Worm (Caenorhabditis elegans) whole organism, L2 larva: ENCODE measurements around the gene irld-30.
"Not testable (repeated sequence)": the region's sequence is repeated elsewhere in the genome, so short reads cannot be mapped to it uniquely, and the experiment has no call there.

Experiments used
- R02D3.7 ChIP-seq: fragments of 150-350 bp; optimal IDR thresholded peaks from 2 replicates; lab custom pipeline; 2014; ENCODE audit warnings: missing biosample characterization, missing genetic modification characterization
- Y55F3AM.14 ChIP-seq: fragments of 200-800 bp; sonication (Bioruptor generic); optimal IDR thresholded peaks from 2 replicates; lab custom pipeline; 2018; ENCODE audit warnings: mild to moderate bottlenecking, missing genetic modification characterization, missing compliant biosample characterization
- ZK546.5 ChIP-seq: sonication (generic microtip); optimal IDR thresholded peaks from 2 replicates; lab custom pipeline; 2017; ENCODE audit warnings: missing biosample characterization, missing genetic modification characterization
- alr-1 ChIP-seq: fragments of 150-350 bp; optimal IDR thresholded peaks from 2 replicates; lab custom pipeline; 2014; ENCODE audit warnings: missing biosample characterization, missing genetic modification characterization
- aly-2 ChIP-seq: fragments of 150-350 bp; optimal IDR thresholded peaks from 2 replicates; lab custom pipeline; 2014; ENCODE audit warnings: missing biosample characterization, missing genetic modification characterization
- ama-1 ChIP-seq: fragments of 150-350 bp; optimal IDR thresholded peaks from 2 replicates; lab custom pipeline; 2018; ENCODE audit warnings: inconsistent platforms
- ceh-16 ChIP-seq: fragments of 150-350 bp; optimal IDR thresholded peaks from 2 replicates; lab custom pipeline; 2014; ENCODE audit warnings: missing biosample characterization, missing genetic modification characterization
- ceh-82 ChIP-seq: fragments of 150-350 bp; optimal IDR thresholded peaks from 2 replicates; lab custom pipeline; 2014; ENCODE audit warnings: missing biosample characterization, missing genetic modification characterization
- crh-2 ChIP-seq: sonication (generic microtip); optimal IDR thresholded peaks from 2 replicates; lab custom pipeline; 2017; ENCODE audit warnings: missing biosample characterization, missing genetic modification characterization
- egl-27 ChIP-seq: sonication (generic microtip); optimal IDR thresholded peaks from 3 replicates; lab custom pipeline; 2017; ENCODE audit warnings: missing biosample characterization, missing genetic modification reagents, missing genetic modification characterization
- elt-1 ChIP-seq: fragments of 150-350 bp; optimal IDR thresholded peaks from 2 replicates; lab custom pipeline; 2014; ENCODE audit warnings: missing biosample characterization, missing genetic modification characterization
- fos-1 ChIP-seq: fragments of 150-350 bp; optimal IDR thresholded peaks from 2 replicates; lab custom pipeline; 2014; ENCODE audit warnings: missing biosample characterization, missing genetic modification characterization
- gmeb-1 ChIP-seq: fragments of 150-350 bp; optimal IDR thresholded peaks from 2 replicates; lab custom pipeline; 2014; ENCODE audit warnings: missing biosample characterization, missing genetic modification characterization
- lin-39 ChIP-seq: fragments of 150-350 bp; optimal IDR thresholded peaks from 2 replicates; lab custom pipeline; 2014; ENCODE audit warnings: missing biosample characterization, missing genetic modification reagents, missing genetic modification characterization
- lsy-2 ChIP-seq, 2 experiments: fragments of 150-350 bp in 1 of 2; sonication (generic microtip) in 1 of 2; optimal IDR thresholded peaks; 2 replicates each; lab custom pipeline; 2014 to 2017; ENCODE audit warnings: missing biosample characterization in 2 of 2, missing genetic modification characterization in 2 of 2
- mab-5 ChIP-seq: fragments of 150-350 bp; optimal IDR thresholded peaks from 2 replicates; lab custom pipeline; 2014; ENCODE audit warnings: missing biosample characterization, missing genetic modification characterization
- mbf-1 ChIP-seq: sonication (generic microtip); optimal IDR thresholded peaks from 2 replicates; lab custom pipeline; 2017; ENCODE audit warnings: missing biosample characterization, missing genetic modification characterization
- nhr-10 ChIP-seq: sonication (generic microtip); optimal IDR thresholded peaks from 2 replicates; lab custom pipeline; 2017; ENCODE audit warnings: missing biosample characterization, missing genetic modification characterization
- nhr-11 ChIP-seq: fragments of 150-350 bp; optimal IDR thresholded peaks from 2 replicates; lab custom pipeline; 2014; ENCODE audit warnings: missing biosample characterization, missing genetic modification characterization
- nhr-23 ChIP-seq: fragments of 150-350 bp; optimal IDR thresholded peaks from 2 replicates; lab custom pipeline; 2014; ENCODE audit warnings: missing biosample characterization, missing genetic modification reagents, missing genetic modification characterization
- nhr-6 ChIP-seq: fragments of 150-350 bp; optimal IDR thresholded peaks from 2 replicates; lab custom pipeline; 2014; ENCODE audit warnings: missing biosample characterization, missing genetic modification characterization
- nhr-77 ChIP-seq: fragments of 150-350 bp; optimal IDR thresholded peaks from 2 replicates; lab custom pipeline; 2014; ENCODE audit warnings: missing biosample characterization, missing genetic modification characterization
- skn-1 ChIP-seq: sonication (generic microtip); optimal IDR thresholded peaks from 2 replicates; lab custom pipeline; 2017; ENCODE audit warnings: missing biosample characterization, missing genetic modification characterization
- sma-3 ChIP-seq: sonication (generic microtip); optimal IDR thresholded peaks from 2 replicates; lab custom pipeline; 2016; ENCODE audit warnings: missing genetic modification reagents, missing genetic modification characterization, missing compliant biosample characterization
- sma-9 ChIP-seq, 2 experiments: fragments of 150-350 bp in 1 of 2; sonication (generic microtip) in 1 of 2; optimal IDR thresholded peaks; 2 replicates each; lab custom pipeline; 2014 to 2016; ENCODE audit warnings: missing genetic modification characterization in 2 of 2, mild to moderate bottlenecking in 1 of 2, missing biosample characterization in 1 of 2, missing compliant biosample characterization in 1 of 2, missing genetic modification reagents in 1 of 2, moderate library complexity in 1 of 2
- unc-39 ChIP-seq: fragments of 150-350 bp; optimal IDR thresholded peaks from 2 replicates; lab custom pipeline; 2014; ENCODE audit warnings: missing biosample characterization, missing genetic modification characterization
- unc-55 ChIP-seq: fragments of 150-350 bp; sonication (generic microtip); optimal IDR thresholded peaks from 3 replicates; lab custom pipeline; 2014; ENCODE audit warnings: missing biosample characterization, missing genetic modification reagents, missing genetic modification characterization
- unc-62 ChIP-seq: fragments of 150-350 bp; optimal IDR thresholded peaks from 2 replicates; lab custom pipeline; 2014; ENCODE audit warnings: missing biosample characterization, missing genetic modification reagents, missing genetic modification characterization
- zag-1 ChIP-seq: fragments of 150-350 bp; optimal IDR thresholded peaks from 2 replicates; lab custom pipeline; 2014; ENCODE audit warnings: missing biosample characterization, missing genetic modification characterization
- ztf-1 ChIP-seq: fragments of 200-800 bp; sonication (Bioruptor generic); conservative IDR thresholded peaks from 2 replicates; pipeline ENCODE4 v1.3.6; 2022; ENCODE audit warnings: missing genetic modification characterization, missing compliant biosample characterization
- ztf-4 ChIP-seq: fragments of 150-350 bp; optimal IDR thresholded peaks from 2 replicates; lab custom pipeline; 2014; ENCODE audit warnings: missing biosample characterization, missing genetic modification characterization

irld-30 gene

DNA sequence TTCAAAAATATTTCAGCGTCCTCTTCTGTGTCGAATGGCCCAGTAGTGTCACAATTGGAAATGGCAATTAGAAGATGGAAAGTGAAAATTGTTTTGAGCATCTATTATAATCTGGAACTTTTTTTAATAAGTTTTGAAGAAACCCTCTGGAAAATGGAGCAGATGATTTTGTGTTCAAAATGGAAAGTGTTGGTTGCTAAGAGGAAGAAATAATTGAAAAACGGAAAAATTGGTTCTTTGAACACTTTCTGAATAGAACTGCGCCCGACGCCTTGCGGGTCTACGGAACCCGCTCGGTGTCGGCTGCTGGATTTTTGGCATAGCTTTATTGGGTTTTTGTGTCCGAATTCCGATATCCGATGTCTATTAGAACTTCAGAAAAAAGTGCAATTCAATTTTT, 5.0 kb downstream of the irld-30 start, which contains the start of gene irld-28:
Gene irld-28, minus strand, starts transcription at position 101 of the 400 bp plus-strand sequence.
- no peak for TF ChIP-seq ztf-4 (tag; lab: Kevin White, UChicago)
- no peak for TF ChIP-seq sma-3 (GFP tag; lab: Kevin White, UChicago)
- TF ChIP-seq nhr-23 (tag; lab: Kevin White, UChicago): no peak
- no peak for TF ChIP-seq nhr-11 (tag; lab: Kevin White, UChicago)
- no peak for TF ChIP-seq unc-62 (GFP tag; lab: Kevin White, UChicago)
- no peak for TF ChIP-seq ceh-16 (tag; lab: Kevin White, UChicago)
- TF ChIP-seq elt-1 (tag; lab: Kevin White, UChicago): no peak
- no peak for TF ChIP-seq sma-9 (GFP tag; optimal IDR thresholded peaks at IDR 0.05; lab: Kevin White, UChicago)
- TF ChIP-seq sma-9 (tag; optimal IDR thresholded peaks at IDR 0.05; lab: Kevin White, UChicago): no peak
- no peak for TF ChIP-seq zag-1 (tag; lab: Kevin White, UChicago)
- TF ChIP-seq ZK546.5: no peak

DNA sequence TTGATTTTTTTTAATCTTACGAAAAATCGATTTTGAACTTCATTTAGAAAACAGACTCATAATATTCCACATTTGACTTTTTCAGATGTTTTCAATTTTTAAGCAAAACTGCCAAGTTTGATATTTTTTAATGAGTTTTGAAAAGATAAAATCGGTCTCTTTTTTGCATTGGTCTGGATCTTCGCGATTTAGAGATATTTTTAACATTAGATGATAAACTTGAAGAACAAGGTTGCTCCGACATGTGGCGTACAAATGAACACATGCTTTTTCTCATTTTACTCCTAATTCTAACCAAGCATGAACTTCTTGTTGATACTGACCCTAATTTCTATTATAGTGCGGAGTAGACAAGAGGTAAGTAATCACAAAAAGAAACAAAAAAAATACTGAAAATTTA, 9.6 kb downstream of the irld-30 start, which contains the start of gene irld-32:
Gene irld-32, plus strand, starts transcription at position 301 of the 400 bp plus-strand sequence.
- TF ChIP-seq ZK546.5; nhr-77 (tag; lab: Kevin White, UChicago); nhr-6 (tag; lab: Kevin White, UChicago): not testable (repeated sequence)

DNA sequence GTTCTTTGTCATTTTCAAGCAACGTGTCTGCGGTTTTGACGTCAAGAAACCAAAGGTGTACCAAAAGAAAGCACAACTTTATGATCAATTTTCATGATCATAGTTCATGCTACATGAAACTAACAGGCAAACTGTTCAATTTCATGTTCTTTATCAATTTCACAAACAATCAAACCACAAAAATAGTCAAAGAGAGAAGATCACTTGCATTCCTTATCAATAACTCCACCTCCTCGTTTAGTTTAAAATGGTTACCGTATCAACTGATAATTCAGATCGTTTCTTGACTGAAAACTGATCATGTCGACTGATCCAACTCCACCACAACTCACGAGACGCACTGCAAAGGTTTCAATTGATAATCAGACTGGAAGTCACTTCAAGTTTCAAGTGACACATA, 11.1 kb downstream of the irld-30 start, which contains the start of gene pud-1.1:
Gene pud-1.1, plus strand, starts transcription at position 301 of the 400 bp plus-strand sequence.
- not testable (repeated sequence) for TF ChIP-seq alr-1 (tag; lab: Kevin White, UChicago); sma-3 (GFP tag; lab: Kevin White, UChicago); elt-1 (tag; lab: Kevin White, UChicago)
- TF ChIP-seq, all 48 proteins: peak for 0; not testable (repeated sequence) for 48

DNA sequence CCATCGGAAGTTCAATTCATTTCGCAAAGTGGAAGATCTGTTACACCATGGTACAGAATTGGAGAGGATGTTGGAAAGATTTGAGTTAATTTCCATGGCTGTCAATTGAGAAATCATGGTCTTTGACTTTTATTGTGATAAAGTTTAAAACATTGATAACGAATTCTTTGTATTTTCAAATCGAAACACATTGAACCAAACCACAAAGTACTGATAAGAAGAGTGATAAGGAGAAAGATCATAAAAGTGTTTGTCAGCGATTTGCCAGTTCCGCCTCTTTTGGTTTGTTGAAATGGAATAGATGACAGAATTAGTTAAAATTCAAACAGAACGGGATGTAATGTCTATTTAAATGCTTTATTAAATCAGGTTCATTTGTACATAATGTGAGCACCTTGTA, 14.1 kb downstream of the irld-30 start:
- TF ChIP-seq fos-1 (tag; lab: Kevin White, UChicago) (peak; percentile 75), skn-1 (tag; lab: Kevin White, UChicago) (no peak), ama-1 (no peak), sma-9 (GFP tag; optimal IDR thresholded peaks at IDR 0.05; lab: Kevin White, UChicago) (peak; percentile 80), sma-9 (tag; optimal IDR thresholded peaks at IDR 0.05; lab: Kevin White, UChicago) (no peak), gmeb-1 (tag; lab: Kevin White, UChicago) (peak; percentile 34), unc-39 (no peak), R02D3.7 (tag; lab: Kevin White, UChicago) (no peak), lin-39 (tag; lab: Kevin White, UChicago) (no peak), ceh-82 (tag; lab: Kevin White, UChicago) (no peak), Y55F3AM.14 (GFP tag; lab: Kevin White, UChicago) (no peak), ztf-4 (tag; lab: Kevin White, UChicago) (no peak), crh-2 (tag; lab: Kevin White, UChicago) (peak; percentile 14)

DNA sequence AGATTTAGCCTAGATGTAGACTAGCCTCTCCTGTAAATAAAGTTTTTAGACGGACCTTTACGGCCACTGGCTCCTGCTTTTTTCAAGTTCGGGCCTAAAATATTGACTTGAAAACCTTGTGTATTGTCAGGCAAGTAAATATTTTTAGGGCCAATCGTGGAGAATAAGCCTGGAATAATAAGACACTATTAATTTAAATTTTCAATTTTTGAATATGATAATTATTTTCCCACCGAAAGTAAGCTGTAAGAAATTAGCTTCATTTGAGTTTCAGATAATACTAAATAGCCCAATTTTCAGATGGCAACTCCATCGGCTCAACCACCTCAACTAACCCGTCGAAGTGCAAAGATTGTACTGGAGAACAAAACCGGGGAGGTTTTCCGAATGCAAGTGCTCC, 14.8 kb downstream of the irld-30 start, which contains the start of gene pud-4:
Gene pud-4, plus strand, starts transcription at position 301 of the 400 bp plus-strand sequence.
- TF ChIP-seq zag-1 (tag; lab: Kevin White, UChicago): no peak
- no peak for TF ChIP-seq nhr-10 (tag; lab: Kevin White, UChicago)
- no peak for TF ChIP-seq ceh-82 (tag; lab: Kevin White, UChicago)
- no peak for TF ChIP-seq lsy-2 (tag; optimal IDR thresholded peaks at IDR 0.05; lab: Kevin White, UChicago)
- TF ChIP-seq unc-55: no peak
- TF ChIP-seq ztf-4 (tag; lab: Kevin White, UChicago): no peak
- no peak for TF ChIP-seq egl-27
- no peak for TF ChIP-seq mbf-1 (tag; lab: Kevin White, UChicago)
- no peak for TF ChIP-seq mab-5
- no peak for TF ChIP-seq nhr-11 (tag; lab: Kevin White, UChicago)
- TF ChIP-seq lin-39 (tag; lab: Kevin White, UChicago): no peak
- TF ChIP-seq aly-2 (tag; lab: Kevin White, UChicago): no peak
- TF ChIP-seq ztf-1 (GFP tag; lab: Robert Waterston, UW): no peak
- TF ChIP-seq R02D3.7 (tag; lab: Kevin White, UChicago): no peak
- TF ChIP-seq nhr-77 (tag; lab: Kevin White, UChicago): no peak
- no peak for TF ChIP-seq Y55F3AM.14 (GFP tag; lab: Kevin White, UChicago)
- TF ChIP-seq nhr-6 (tag; lab: Kevin White, UChicago): no peak
- TF ChIP-seq elt-1 (tag; lab: Kevin White, UChicago): no peak
